Worm (Caenorhabditis elegans): ENCODE results near the gene Y55D5A.4.

DNA sequence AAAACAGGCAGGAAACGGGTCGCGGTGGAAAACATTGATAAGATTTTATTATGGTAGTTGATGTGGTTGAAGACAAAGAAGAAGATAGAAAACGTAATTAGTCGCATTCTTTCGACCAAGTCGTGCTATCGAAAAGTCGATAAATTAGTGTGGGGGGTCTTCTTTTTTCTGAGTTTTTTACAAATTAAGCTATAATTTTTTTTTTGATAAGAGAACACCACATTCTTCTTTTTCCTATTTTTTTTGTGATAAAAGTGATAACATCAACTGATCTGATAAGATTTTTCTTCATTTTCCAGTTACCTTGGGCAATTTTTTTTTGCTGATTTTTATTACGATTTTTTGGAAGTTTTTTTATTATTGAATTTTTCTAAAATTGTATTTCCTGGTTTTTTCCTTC lies 8.9 kb downstream of the Y55D5A.4 start:
- TF ChIP-seq nhr-19 (GFP tag; conservative IDR thresholded peaks at IDR 0.05) (no peak), lir-3 (tag; optimal IDR thresholded peaks at IDR 0.05; ENCODE audit: poor library complexity) (no peak), nhr-11 (tag; optimal IDR thresholded peaks at IDR 0.05) (no peak), elt-2 (tag; optimal IDR thresholded peaks at IDR 0.05) (no peak), nhr-20 (tag; optimal IDR thresholded peaks at IDR 0.05) (no peak), isw-1 (GFP tag; IDR thresholded peaks at IDR 0.05) (no peak), dpl-1 (GFP tag; optimal IDR thresholded peaks at IDR 0.05) (no peak), aly-2 (tag; optimal IDR thresholded peaks at IDR 0.05) (no peak), unc-98 (GFP tag; IDR thresholded peaks at IDR 0.05) (no peak), nhr-12 (tag; optimal IDR thresholded peaks at IDR 0.05) (no peak), nhr-71 (tag; optimal IDR thresholded peaks at IDR 0.05) (no peak)

Measured in whole organism, L1 larva.